Fruit fly (Drosophila melanogaster): ENCODE results near the gene PGRP-LE.

dm6 chrX:15807915-15808314 is 4.2 kb upstream of the PGRP-LE start:
- TF ChIP-seq cic (GFP tag; optimal IDR thresholded peaks at IDR 0.05) (no peak), CG7101 (tag; optimal IDR thresholded peaks at IDR 0.05) (no peak), Hr96 (GFP tag; optimal IDR thresholded peaks at IDR 0.05) (no peak), Clk (GFP tag; optimal IDR thresholded peaks at IDR 0.05) (no peak), pad (GFP tag; optimal IDR thresholded peaks at IDR 0.05) (no peak), toe (GFP tag; optimal IDR thresholded peaks at IDR 0.05) (no peak)

Data from whole organism, adult.